Worm (Caenorhabditis elegans) whole organism, mixed stage, embryonic: ENCODE results near the gene dml-1.

ENCODE experiments used
- drap-1 ChIP-seq: fragments of 200-800 bp; sonication (Bioruptor generic); optimal IDR thresholded peaks from 3 replicates; lab custom pipeline; 2018; ENCODE audit warnings: mild to moderate bottlenecking, missing genetic modification characterization, missing compliant biosample characterization
- mep-1 ChIP-seq: fragments of 150-350 bp; optimal IDR thresholded peaks from 2 replicates; lab custom pipeline; 2017; ENCODE audit warnings: missing biosample characterization, missing genetic modification reagents, missing genetic modification characterization, inconsistent platforms

DNA sequence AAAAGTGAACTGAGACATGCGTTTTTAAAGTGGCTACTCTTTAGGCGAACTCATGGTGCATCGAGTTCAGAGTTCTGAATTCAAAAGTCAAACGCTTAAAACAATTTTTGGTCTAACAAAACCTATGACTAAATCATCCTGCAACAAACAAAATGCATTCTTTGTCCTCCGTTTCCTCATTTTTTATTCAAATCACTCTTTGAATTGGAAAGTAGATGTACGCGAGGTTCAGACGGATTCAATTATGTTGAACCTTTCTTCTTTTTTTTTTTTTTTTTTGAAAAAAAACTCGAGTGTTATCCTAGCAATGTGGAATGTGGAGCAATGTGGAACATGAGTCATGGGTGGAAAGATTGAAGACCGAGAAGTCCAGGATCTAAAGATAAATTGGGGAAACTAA lies 28.0 kb upstream of the dml-1 start:
- TF ChIP-seq mep-1 (tag; lab: Kevin White, UChicago) (no peak), drap-1 (GFP tag; lab: Kevin White, UChicago) (no peak)
